Worm (Caenorhabditis elegans) whole organism, mixed stage, embryonic: Measurements from ENCODE around the gene T24C4.2.
A peak's percentile ranks its signal among the peaks of the same experiment; 100 is the strongest.

ENCODE experiments used
- M03D4.4 ChIP-seq: sonication (generic microtip); optimal IDR thresholded peaks from 2 replicates; lab custom pipeline; 2017; ENCODE audit warnings: mild to moderate bottlenecking, missing genetic modification characterization, missing compliant biosample characterization
- bed-3 ChIP-seq: fragments of 200-800 bp; sonication (Bioruptor generic); optimal IDR thresholded peaks from 3 replicates; lab custom pipeline; 2018; ENCODE audit warnings: mild to moderate bottlenecking, missing genetic modification characterization, moderate library complexity, missing compliant biosample characterization
- blmp-1 ChIP-seq: fragments of 150-350 bp; optimal IDR thresholded peaks from 2 replicates; lab custom pipeline; 2014; ENCODE audit warnings: missing biosample characterization, missing genetic modification characterization
- ceh-39 ChIP-seq: fragments of 150-350 bp; optimal IDR thresholded peaks from 2 replicates; lab custom pipeline; 2014; ENCODE audit warnings: missing biosample characterization, missing genetic modification characterization
- ceh-43 ChIP-seq: fragments of 200-800 bp; sonication (Bioruptor generic); optimal IDR thresholded peaks from 2 replicates; lab custom pipeline; 2018; ENCODE audit warnings: mild to moderate bottlenecking, missing genetic modification characterization, moderate library complexity, missing compliant biosample characterization
- ceh-83 ChIP-seq: fragments of 200-800 bp; sonication (Bioruptor generic); optimal IDR thresholded peaks from 2 replicates; lab custom pipeline; 2018; ENCODE audit warnings: mild to moderate bottlenecking, missing genetic modification characterization, missing compliant biosample characterization
- ces-1 ChIP-seq: fragments of 150-350 bp; optimal IDR thresholded peaks from 2 replicates; lab custom pipeline; 2014; ENCODE audit warnings: missing biosample characterization, missing genetic modification reagents, missing genetic modification characterization
- cnd-1 ChIP-seq: fragments of 200-800 bp; sonication (Bioruptor generic); optimal IDR thresholded peaks from 2 replicates; lab custom pipeline; 2018; ENCODE audit warnings: mild to moderate bottlenecking, missing genetic modification characterization, missing compliant biosample characterization
- drap-1 ChIP-seq: fragments of 200-800 bp; sonication (Bioruptor generic); optimal IDR thresholded peaks from 3 replicates; lab custom pipeline; 2018; ENCODE audit warnings: mild to moderate bottlenecking, missing genetic modification characterization, missing compliant biosample characterization
- elt-1 ChIP-seq: sonication (generic microtip); optimal IDR thresholded peaks from 2 replicates; lab custom pipeline; 2017; ENCODE audit warnings: missing genetic modification characterization, mild to moderate bottlenecking, missing compliant biosample characterization, antibody characterized with exemption, moderate library complexity, borderline replicate concordance; ENCODE audit not compliant: insufficient read depth
- elt-3 ChIP-seq: fragments of 150-350 bp; optimal IDR thresholded peaks from 2 replicates; lab custom pipeline; 2014; ENCODE audit warnings: missing biosample characterization, missing genetic modification characterization
- flh-1 ChIP-seq: fragments of 200-800 bp; sonication (Bioruptor generic); optimal IDR thresholded peaks from 2 replicates; lab custom pipeline; 2018; ENCODE audit warnings: mild to moderate bottlenecking, missing genetic modification characterization, moderate library complexity, missing compliant biosample characterization
- ham-2 ChIP-seq: fragments of 200-800 bp; sonication (Bioruptor generic); optimal IDR thresholded peaks from 2 replicates; lab custom pipeline; 2018; ENCODE audit warnings: mild to moderate bottlenecking, missing genetic modification characterization, missing compliant biosample characterization
- hlh-1 ChIP-seq: fragments of 150-350 bp; optimal IDR thresholded peaks from 2 replicates; lab custom pipeline; 2014; ENCODE audit warnings: missing biosample characterization, missing genetic modification reagents, missing genetic modification characterization
- lin-13 ChIP-seq: fragments of 150-350 bp; optimal IDR thresholded peaks from 2 replicates; lab custom pipeline; 2014; ENCODE audit warnings: missing biosample characterization, missing genetic modification characterization
- lin-32 ChIP-seq: fragments of 200-800 bp; sonication (Bioruptor generic); optimal IDR thresholded peaks from 2 replicates; lab custom pipeline; 2018; ENCODE audit warnings: mild to moderate bottlenecking, missing genetic modification characterization, missing compliant biosample characterization
- lsy-2 ChIP-seq: fragments of 150-350 bp; optimal IDR thresholded peaks from 2 replicates; lab custom pipeline; 2014; ENCODE audit warnings: missing biosample characterization, missing genetic modification characterization
- mab-5 ChIP-seq: fragments of 150-350 bp; optimal IDR thresholded peaks from 2 replicates; lab custom pipeline; 2014; ENCODE audit warnings: missing biosample characterization, missing genetic modification characterization
- mep-1 ChIP-seq: fragments of 150-350 bp; optimal IDR thresholded peaks from 2 replicates; lab custom pipeline; 2017; ENCODE audit warnings: missing biosample characterization, missing genetic modification reagents, missing genetic modification characterization, inconsistent platforms
- mls-2 ChIP-seq: sonication (generic microtip); optimal IDR thresholded peaks from 2 replicates; lab custom pipeline; 2016; ENCODE audit warnings: mild to moderate bottlenecking, missing genetic modification characterization, moderate library complexity, missing compliant biosample characterization
- nhr-12 ChIP-seq: fragments of 150-350 bp; optimal IDR thresholded peaks from 2 replicates; lab custom pipeline; 2014; ENCODE audit warnings: missing biosample characterization, missing genetic modification characterization
- nhr-2 ChIP-seq: fragments of 150-350 bp; optimal IDR thresholded peaks from 2 replicates; lab custom pipeline; 2014; ENCODE audit warnings: missing biosample characterization, missing genetic modification characterization
- nhr-237 ChIP-seq: fragments of 150-350 bp; optimal IDR thresholded peaks from 2 replicates; lab custom pipeline; 2014; ENCODE audit warnings: missing biosample characterization, missing genetic modification characterization
- nhr-28 ChIP-seq: fragments of 150-350 bp; optimal IDR thresholded peaks from 2 replicates; lab custom pipeline; 2014; ENCODE audit warnings: missing biosample characterization, missing genetic modification characterization
- nhr-76 ChIP-seq: sonication (generic microtip); optimal IDR thresholded peaks from 2 replicates; lab custom pipeline; 2017; ENCODE audit warnings: missing biosample characterization, missing genetic modification characterization
- pha-4 ChIP-seq: fragments of 150-350 bp; optimal IDR thresholded peaks from 2 replicates; lab custom pipeline; 2018; ENCODE audit warnings: missing biosample characterization, missing genetic modification reagents, missing genetic modification characterization
- sem-2 ChIP-seq: fragments of 200-800 bp; sonication (Bioruptor generic); optimal IDR thresholded peaks from 2 replicates; lab custom pipeline; 2018; ENCODE audit warnings: mild to moderate bottlenecking, missing genetic modification characterization, missing compliant biosample characterization
- snpc-4 ChIP-seq: fragments of 150-350 bp; optimal IDR thresholded peaks from 2 replicates; lab custom pipeline; 2014; ENCODE audit warnings: missing biosample characterization, missing genetic modification characterization
- tbx-8 ChIP-seq: fragments of 200-800 bp; sonication (Bioruptor generic); optimal IDR thresholded peaks from 2 replicates; lab custom pipeline; 2018; ENCODE audit warnings: mild to moderate bottlenecking, missing genetic modification characterization, moderate library complexity, missing compliant biosample characterization
- unc-120 ChIP-seq: sonication (generic microtip); optimal IDR thresholded peaks from 2 replicates; lab custom pipeline; 2017; ENCODE audit warnings: missing genetic modification characterization, missing compliant biosample characterization; ENCODE audit not compliant: poor library complexity, severe bottlenecking
- unc-39 ChIP-seq: fragments of 150-350 bp; optimal IDR thresholded peaks from 2 replicates; lab custom pipeline; 2014; ENCODE audit warnings: missing biosample characterization, missing genetic modification characterization
- unc-62 ChIP-seq: fragments of 150-350 bp; optimal IDR thresholded peaks from 2 replicates; lab custom pipeline; 2014; ENCODE audit warnings: missing biosample characterization, missing genetic modification reagents, missing genetic modification characterization
- zip-8 ChIP-seq: fragments of 150-350 bp; optimal IDR thresholded peaks from 2 replicates; lab custom pipeline; 2014; ENCODE audit warnings: missing biosample characterization, missing genetic modification characterization
- ztf-11 ChIP-seq: fragments of 150-350 bp; optimal IDR thresholded peaks from 2 replicates; lab custom pipeline; 2014; ENCODE audit warnings: missing biosample characterization, missing genetic modification characterization

T24C4.2 gene

ce11 chrIII:900134-900533 is 30.4 kb upstream of the T24C4.2 start:
- TF ChIP-seq unc-39 (no peak), lin-13 (tag; lab: Kevin White, UChicago) (no peak), bed-3 (GFP tag; lab: Kevin White, UChicago) (no peak), ztf-11 (tag; lab: Kevin White, UChicago) (no peak), pha-4 (tag; lab: Kevin White, UChicago) (no peak), M03D4.4 (tag; lab: Kevin White, UChicago) (no peak), zip-8 (tag; lab: Kevin White, UChicago) (no peak), ces-1 (GFP tag; lab: Kevin White, UChicago) (no peak), hlh-1 (no peak), snpc-4 (tag; lab: Kevin White, UChicago) (no peak), nhr-76 (tag; lab: Kevin White, UChicago) (no peak)

- TF ChIP-seq ceh-43 (GFP tag; lab: Kevin White, UChicago) = no peak
- TF ChIP-seq nhr-76 (tag; lab: Kevin White, UChicago) = no peak
- TF ChIP-seq mep-1 (tag; lab: Kevin White, UChicago) = no peak
- no peak for TF ChIP-seq hlh-1
These were observed 27.1 kb upstream of the T24C4.2 start for ce11 chrIII:896904-897303.

ce11 chrIII:895525-895924 is 25.8 kb upstream of the T24C4.2 start, which contains the start of the genes ztf-18 and F23H11.2:
Gene ztf-18 (minus strand): TSS chrIII:895712.
Gene F23H11.2 (plus strand): TSS chrIII:895747.
- TF ChIP-seq lin-13 (tag; lab: Kevin White, UChicago) = no peak
- TF ChIP-seq hlh-1 = peak; percentile 18

- TF ChIP-seq M03D4.4 (tag; lab: Kevin White, UChicago) = no peak
- no peak for TF ChIP-seq pha-4 (tag; lab: Kevin White, UChicago)
- no peak for TF ChIP-seq nhr-237 (tag; lab: Kevin White, UChicago)
- no peak for TF ChIP-seq mls-2
- TF ChIP-seq snpc-4 (tag; lab: Kevin White, UChicago) = no peak
- TF ChIP-seq nhr-12 = no peak
- TF ChIP-seq nhr-28 = no peak
- no peak for TF ChIP-seq nhr-2
- no peak for TF ChIP-seq bed-3 (GFP tag; lab: Kevin White, UChicago)
- TF ChIP-seq sem-2 (GFP tag; lab: Kevin White, UChicago) = no peak
- TF ChIP-seq lsy-2 (tag; lab: Kevin White, UChicago) = no peak
- TF ChIP-seq unc-62 (GFP tag; lab: Kevin White, UChicago) = no peak
- no peak for TF ChIP-seq lin-32
- no peak for TF ChIP-seq tbx-8 (GFP tag; lab: Kevin White, UChicago)
- no peak for TF ChIP-seq elt-3 (tag; lab: Kevin White, UChicago)
- TF ChIP-seq mab-5 = no peak
- no peak for TF ChIP-seq ztf-11 (tag; lab: Kevin White, UChicago)
- no peak for TF ChIP-seq nhr-76 (tag; lab: Kevin White, UChicago)
These were observed 21.2 kb upstream of the T24C4.2 start, which contains the start of gene T24C4.10 for ce11 chrIII:891014-891413. Gene T24C4.10 (minus strand): TSS chrIII:891243.

ce11 chrIII:888983-889549 is 19.3 kb upstream of the T24C4.2 start:
- TF ChIP-seq elt-1 (tag; lab: Kevin White, UChicago) (no peak), lsy-2 (tag; lab: Kevin White, UChicago) (peak; percentile 81)

- TF ChIP-seq nhr-76 (tag; lab: Kevin White, UChicago) (peak; percentile 34), flh-1 (GFP tag; lab: Kevin White, UChicago) (no peak), lin-13 (tag; lab: Kevin White, UChicago) (no peak), mls-2 (peak; percentile 60), ceh-83 (GFP tag; lab: Kevin White, UChicago) (no peak), unc-120 (peak; percentile 41), bed-3 (GFP tag; lab: Kevin White, UChicago) (no peak), drap-1 (GFP tag; lab: Kevin White, UChicago) (no peak), ztf-11 (tag; lab: Kevin White, UChicago) (no peak), hlh-1 (no peak), zip-8 (tag; lab: Kevin White, UChicago) (no peak), unc-39 (no peak), ham-2 (peak; percentile 23), M03D4.4 (tag; lab: Kevin White, UChicago) (no peak), blmp-1 (tag; lab: Kevin White, UChicago) (peak; percentile 49), nhr-237 (tag; lab: Kevin White, UChicago) (no peak), ceh-39 (tag; lab: Kevin White, UChicago) (peak; percentile 32), nhr-12 (no peak), lin-32 (no peak), ces-1 (GFP tag; lab: Kevin White, UChicago) (peak; percentile 63), unc-62 (GFP tag; lab: Kevin White, UChicago) (peak; percentile 16), pha-4 (tag; lab: Kevin White, UChicago) (peak; percentile 24), mep-1 (tag; lab: Kevin White, UChicago) (no peak), lsy-2 (tag; lab: Kevin White, UChicago) (peak; percentile 21), cnd-1 (no peak)
These were observed 18.1 kb upstream of the T24C4.2 start for ce11 chrIII:887874-888299.
